Worm (Caenorhabditis elegans) whole organism, L3 larva: Measurements from ENCODE around the gene irld-66.

Source experiments
- R02D3.7 ChIP-seq: fragments of 150-350 bp; optimal IDR thresholded peaks from 2 replicates; lab custom pipeline; 2014; ENCODE audit warnings: missing biosample characterization, missing genetic modification characterization
- aly-2 ChIP-seq: fragments of 150-350 bp; optimal IDR thresholded peaks from 2 replicates; lab custom pipeline; 2014; ENCODE audit warnings: missing biosample characterization, missing genetic modification characterization
- ama-1 ChIP-seq: fragments of 150-350 bp; optimal IDR thresholded peaks from 2 replicates; lab custom pipeline; 2018
- ceh-16 ChIP-seq: sonication (generic microtip); optimal IDR thresholded peaks from 2 replicates; lab custom pipeline; 2017; ENCODE audit warnings: missing biosample characterization, missing genetic modification characterization
- ceh-28 ChIP-seq: fragments of 150-350 bp; optimal IDR thresholded peaks from 2 replicates; lab custom pipeline; 2014; ENCODE audit warnings: missing biosample characterization, missing genetic modification reagents, missing genetic modification characterization
- elt-3 ChIP-seq, 3 experiments: fragments of 150-350 bp in 1 of 3; sonication (generic microtip) in 2 of 3; optimal IDR thresholded peaks; 2 replicates in 2 of 3; 4 replicates in 1 of 3; lab custom pipeline; 2014 to 2017; ENCODE audit warnings: missing biosample characterization in 3 of 3, missing genetic modification characterization in 3 of 3
- fkh-10 ChIP-seq: sonication (generic microtip); optimal IDR thresholded peaks from 2 replicates; lab custom pipeline; 2017; ENCODE audit warnings: missing biosample characterization, missing genetic modification reagents, missing genetic modification characterization
- skn-1 ChIP-seq: fragments of 150-350 bp; optimal IDR thresholded peaks from 2 replicates; lab custom pipeline; 2014; ENCODE audit warnings: missing biosample characterization, missing genetic modification characterization
- zag-1 ChIP-seq: fragments of 150-350 bp; optimal IDR thresholded peaks from 2 replicates; lab custom pipeline; 2014; ENCODE audit warnings: missing biosample characterization, missing genetic modification characterization
- ztf-11 ChIP-seq: fragments of 150-350 bp; optimal IDR thresholded peaks from 2 replicates; lab custom pipeline; 2014; ENCODE audit warnings: missing biosample characterization, missing genetic modification characterization
- ztf-4 ChIP-seq: fragments of 150-350 bp; optimal IDR thresholded peaks from 2 replicates; lab custom pipeline; 2014; ENCODE audit warnings: missing biosample characterization, missing genetic modification characterization

DNA sequence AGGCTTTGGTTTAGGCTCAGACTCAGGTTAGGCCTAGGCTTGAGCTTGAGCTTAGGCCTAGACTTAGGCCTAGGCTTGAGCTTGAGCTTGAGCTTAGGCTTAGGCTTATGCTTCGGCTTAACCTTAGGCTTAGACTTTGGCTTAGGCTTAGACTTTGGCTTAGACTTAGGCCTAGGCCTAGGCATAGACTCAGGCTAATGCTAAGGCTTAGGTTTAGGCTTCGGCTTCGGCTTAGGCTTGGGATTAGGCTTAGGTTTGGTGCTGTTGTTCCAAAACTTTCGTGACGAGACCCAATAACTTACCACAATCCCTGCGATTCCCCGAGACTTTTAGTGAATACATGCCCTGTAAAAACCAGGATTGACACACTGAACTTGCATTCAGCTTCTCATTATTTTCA, 966 bp downstream of the irld-66 start:
- TF ChIP-seq zag-1 (tag; lab: Kevin White, UChicago) (no peak), R02D3.7 (tag; lab: Kevin White, UChicago) (no peak), ztf-11 (tag; lab: Kevin White, UChicago) (no peak), ama-1 (lab: Kevin White, UChicago) (no peak), elt-3 (tag; optimal IDR thresholded peaks at IDR 0.05; lab: Kevin White, UChicago) (no peak), ceh-16 (no peak), aly-2 (tag; lab: Kevin White, UChicago) (no peak), fkh-10 (GFP tag; lab: Kevin White, UChicago) (no peak), ztf-4 (tag; lab: Kevin White, UChicago) (no peak), ceh-28 (no peak), skn-1 (no peak)
